Worm (Caenorhabditis elegans) whole organism, L3 larva: ENCODE results near the gene pros-1.

ENCODE experiments used
- ZK546.5 ChIP-seq: sonication (generic microtip); optimal IDR thresholded peaks from 2 replicates; lab custom pipeline; 2017; ENCODE audit warnings: missing biosample characterization, missing genetic modification characterization
- ama-1 ChIP-seq: fragments of 150-350 bp; optimal IDR thresholded peaks from 2 replicates; lab custom pipeline; 2018
- ceh-16 ChIP-seq: sonication (generic microtip); optimal IDR thresholded peaks from 2 replicates; lab custom pipeline; 2017; ENCODE audit warnings: missing biosample characterization, missing genetic modification characterization
- ceh-82 ChIP-seq: fragments of 150-350 bp; optimal IDR thresholded peaks from 2 replicates; lab custom pipeline; 2014; ENCODE audit warnings: missing biosample characterization, missing genetic modification characterization
- egl-27 ChIP-seq: sonication (generic microtip); optimal IDR thresholded peaks from 4 replicates; lab custom pipeline; 2017; ENCODE audit warnings: missing biosample characterization, missing genetic modification reagents, missing genetic modification characterization
- elt-3 ChIP-seq, 3 experiments: fragments of 150-350 bp in 1 of 3; sonication (generic microtip) in 2 of 3; optimal IDR thresholded peaks; 2 replicates in 2 of 3; 4 replicates in 1 of 3; lab custom pipeline; 2014 to 2017; ENCODE audit warnings: missing biosample characterization in 3 of 3, missing genetic modification characterization in 3 of 3
- mml-1 ChIP-seq: fragments of 150-350 bp; sonication (generic microtip); optimal IDR thresholded peaks from 3 replicates; lab custom pipeline; 2014; ENCODE audit warnings: missing biosample characterization, missing genetic modification characterization
- nhr-25 ChIP-seq: sonication (generic microtip); optimal IDR thresholded peaks from 2 replicates; lab custom pipeline; 2017; ENCODE audit warnings: missing biosample characterization, missing genetic modification characterization
- unc-62 ChIP-seq: fragments of 150-350 bp; sonication (generic microtip); optimal IDR thresholded peaks from 4 replicates; lab custom pipeline; 2014; ENCODE audit warnings: missing biosample characterization, missing genetic modification reagents, missing genetic modification characterization
- zag-1 ChIP-seq: fragments of 150-350 bp; optimal IDR thresholded peaks from 2 replicates; lab custom pipeline; 2014; ENCODE audit warnings: missing biosample characterization, missing genetic modification characterization
- ztf-11 ChIP-seq: fragments of 150-350 bp; optimal IDR thresholded peaks from 2 replicates; lab custom pipeline; 2014; ENCODE audit warnings: missing biosample characterization, missing genetic modification characterization

ce11 chrIII:8050944-8051343 is 16.1 kb upstream of the pros-1 start, which contains the start of gene K12H4.7:
- no peak for TF ChIP-seq zag-1 (tag; lab: Kevin White, UChicago)
- TF ChIP-seq egl-27 (tag; lab: Kevin White, UChicago), result no peak
- no peak for TF ChIP-seq unc-62 (GFP tag; lab: Kevin White, UChicago)
- TF ChIP-seq mml-1, result no peak
- no peak for TF ChIP-seq elt-3 (tag; optimal IDR thresholded peaks at IDR 0.05; lab: Kevin White, UChicago)
- TF ChIP-seq ceh-82, result no peak
- no peak for TF ChIP-seq ceh-16 (tag; lab: Kevin White, UChicago)
- TF ChIP-seq ama-1 (lab: Kevin White, UChicago), result no peak
- no peak for TF ChIP-seq ztf-11 (tag; lab: Kevin White, UChicago)
- TF ChIP-seq nhr-25 (tag; lab: Kevin White, UChicago), result no peak
- no peak for TF ChIP-seq ZK546.5
